Fruit fly (Drosophila melanogaster) whole organism, wandering third instar larva: ENCODE data around the gene CG43739.

Experiments
- Abd-B ChIP-seq: fragments of >200 bp; optimal IDR thresholded peaks from 2 replicates; lab custom pipeline; 2017; ENCODE audit warnings: missing biosample characterization, missing genetic modification characterization
- CG32264 ChIP-seq: fragments of 200-800 bp; sonication (Bioruptor generic); optimal IDR thresholded peaks from 2 replicates; lab custom pipeline; 2016; ENCODE audit warnings: missing biosample characterization, missing genetic modification characterization
- CG9705 ChIP-seq: fragments of 200-800 bp; sonication (Bioruptor generic); optimal IDR thresholded peaks from 2 replicates; lab custom pipeline; 2018; ENCODE audit warnings: missing biosample characterization, mild to moderate bottlenecking, missing genetic modification characterization
- CrebA ChIP-seq: fragments of 200-800 bp; sonication (Bioruptor generic); optimal IDR thresholded peaks from 2 replicates; lab custom pipeline; 2016; ENCODE audit warnings: missing biosample characterization, mild to moderate bottlenecking, missing genetic modification characterization, borderline replicate concordance
- Dfd ChIP-seq: fragments of >200 bp; optimal IDR thresholded peaks from 2 replicates; lab custom pipeline; 2017; ENCODE audit warnings: missing biosample characterization, missing genetic modification characterization
- Dif ChIP-seq: fragments of 200-275, 200-300 bp; sonication (Bioruptor generic); optimal IDR thresholded peaks from 2 replicates; lab custom pipeline; 2018; ENCODE audit warnings: missing biosample characterization, missing genetic modification characterization; ENCODE audit not compliant: partially characterized antibody
- GATAd ChIP-seq: sonication (Bioruptor generic); optimal IDR thresholded peaks from 2 replicates; lab custom pipeline; 2016; ENCODE audit warnings: missing biosample characterization, missing genetic modification characterization
- HLH106 ChIP-seq: fragments of 200-800 bp; optimal IDR thresholded peaks from 3 replicates; lab custom pipeline; 2019; ENCODE audit warnings: missing biosample characterization, mild to moderate bottlenecking, missing genetic modification characterization, moderate library complexity
- Hnf4 ChIP-seq: fragments of 200-800 bp; sonication (Bioruptor generic); optimal IDR thresholded peaks from 2 replicates; lab custom pipeline; 2016; ENCODE audit warnings: missing biosample characterization, mild to moderate bottlenecking, missing genetic modification characterization
- Hr78 ChIP-seq: fragments of >200 bp; optimal IDR thresholded peaks from 2 replicates; lab custom pipeline; 2017; ENCODE audit warnings: missing biosample characterization, missing genetic modification characterization
- Hr83 ChIP-seq: fragments of 200-300 bp; sonication (Bioruptor generic); optimal IDR thresholded peaks from 2 replicates; lab custom pipeline; 2016; ENCODE audit warnings: missing biosample characterization, mild to moderate bottlenecking, missing genetic modification characterization, moderate library complexity; ENCODE audit not compliant: poor library complexity, severe bottlenecking
- Jra ChIP-seq: sonication (Bioruptor generic); optimal IDR thresholded peaks from 2 replicates; lab custom pipeline; 2016; ENCODE audit warnings: missing biosample characterization, missing genetic modification characterization
- Mio ChIP-seq: sonication (Bioruptor generic); optimal IDR thresholded peaks from 2 replicates; lab custom pipeline; 2016; ENCODE audit warnings: missing biosample characterization, missing genetic modification characterization
- Myc ChIP-seq: fragments of >200 bp; optimal IDR thresholded peaks from 2 replicates; lab custom pipeline; 2017
- N ChIP-seq: fragments of >200 bp; optimal IDR thresholded peaks from 2 replicates; lab custom pipeline; 2018; ENCODE audit warnings: missing biosample characterization, missing external identifiers, missing genetic modification characterization
- OdsH ChIP-seq: fragments of 200-800 bp; sonication (Bioruptor generic); optimal IDR thresholded peaks from 2 replicates; lab custom pipeline; 2016; ENCODE audit warnings: missing biosample characterization, mild to moderate bottlenecking, missing genetic modification characterization
- Rel ChIP-seq, 2 experiments: fragments of 200-800 bp; sonication (Bioruptor generic) in 1 of 2; optimal IDR thresholded peaks; 2 replicates in 1 of 2; 3 replicates in 1 of 2; lab custom pipeline; 2016 to 2019; ENCODE audit warnings: mild to moderate bottlenecking in 2 of 2, missing biosample characterization in 2 of 2, missing genetic modification characterization in 2 of 2, moderate library complexity in 1 of 2
- Sp1 ChIP-seq: fragments of 200-800 bp; sonication (Bioruptor generic); optimal IDR thresholded peaks from 3 replicates; lab custom pipeline; 2019; ENCODE audit warnings: missing biosample characterization, mild to moderate bottlenecking, missing genetic modification characterization, moderate library complexity
- Vsx2 ChIP-seq: fragments of 200-300, 225-300 bp; sonication (Bioruptor generic); optimal IDR thresholded peaks from 2 replicates; lab custom pipeline; 2018; ENCODE audit warnings: missing biosample characterization, missing genetic modification characterization; ENCODE audit not compliant: partially characterized antibody
- br ChIP-seq: fragments of 200-800 bp; sonication (Bioruptor generic); optimal IDR thresholded peaks from 2 replicates; lab custom pipeline; 2016; ENCODE audit warnings: missing biosample characterization, missing genetic modification characterization
- brk ChIP-seq: fragments of 200-800 bp; sonication (Bioruptor generic); optimal IDR thresholded peaks from 2 replicates; lab custom pipeline; 2016; ENCODE audit warnings: missing biosample characterization, mild to moderate bottlenecking, missing genetic modification characterization
- dl ChIP-seq, 2 experiments: fragments of 175-275, 200-275 bp in 1 of 2; fragments of 200-275 bp in 1 of 2; sonication (Bioruptor generic); optimal IDR thresholded peaks; lab custom pipeline; 2018; ENCODE audit warnings: mild to moderate bottlenecking in 2 of 2, missing biosample characterization in 2 of 2, missing genetic modification characterization in 2 of 2, moderate library complexity in 2 of 2; ENCODE audit not compliant: partially characterized antibody in 2 of 2, insufficient read depth in 1 of 2
- dmrt93B ChIP-seq: fragments of 200-800 bp; sonication (Bioruptor generic); optimal IDR thresholded peaks from 2 replicates; lab custom pipeline; 2018; ENCODE audit warnings: missing biosample characterization, mild to moderate bottlenecking, missing genetic modification characterization
- dsf ChIP-seq: sonication (Bioruptor generic); optimal IDR thresholded peaks from 2 replicates; lab custom pipeline; 2016; ENCODE audit warnings: missing biosample characterization, missing genetic modification characterization, borderline replicate concordance
- ey ChIP-seq: fragments of 200-800 bp; sonication (Bioruptor generic); optimal IDR thresholded peaks from 2 replicates; lab custom pipeline; 2016; ENCODE audit warnings: missing biosample characterization, missing genetic modification characterization
- foxo ChIP-seq, 2 experiments: fragments of 200-800 bp; sonication (Bioruptor generic); optimal IDR thresholded peaks; 2 replicates in 1 of 2; 3 replicates in 1 of 2; lab custom pipeline; 2016 to 2017; ENCODE audit warnings: missing biosample characterization in 2 of 2, missing genetic modification characterization in 2 of 2
- fru ChIP-seq: fragments of 200-800 bp; sonication (Bioruptor generic); optimal IDR thresholded peaks from 3 replicates; lab custom pipeline; 2016; ENCODE audit warnings: missing biosample characterization, mild to moderate bottlenecking, missing genetic modification characterization
- h ChIP-seq: fragments of 200-800 bp; sonication (Bioruptor generic); optimal IDR thresholded peaks from 3 replicates; lab custom pipeline; 2016; ENCODE audit warnings: missing biosample characterization, mild to moderate bottlenecking, missing genetic modification characterization
- jim ChIP-seq: fragments of 175-275, 200-325 bp; sonication (Bioruptor generic); optimal IDR thresholded peaks from 2 replicates; lab custom pipeline; 2016; ENCODE audit warnings: missing biosample characterization, mild to moderate bottlenecking, missing genetic modification characterization
- lola ChIP-seq: fragments of >200 bp; optimal IDR thresholded peaks from 2 replicates; lab custom pipeline; 2017; ENCODE audit warnings: missing biosample characterization, missing genetic modification characterization
- pan ChIP-seq: fragments of >200 bp; optimal IDR thresholded peaks from 2 replicates; lab custom pipeline; 2017
- psq ChIP-seq: fragments of 200-800 bp; sonication (Bioruptor generic); optimal IDR thresholded peaks from 3 replicates; lab custom pipeline; 2017; ENCODE audit warnings: missing biosample characterization, mild to moderate bottlenecking, missing genetic modification characterization, moderate library complexity
- rgr ChIP-seq: fragments of 200-800 bp; sonication (Bioruptor generic); optimal IDR thresholded peaks from 3 replicates; lab custom pipeline; 2016; ENCODE audit warnings: missing biosample characterization, mild to moderate bottlenecking, missing genetic modification characterization
- sage ChIP-seq: fragments of 200-800 bp; sonication (Bioruptor generic); optimal IDR thresholded peaks from 2 replicates; lab custom pipeline; 2016; ENCODE audit warnings: missing biosample characterization, mild to moderate bottlenecking, missing genetic modification characterization
- sv ChIP-seq: fragments of 200-800 bp; sonication (Bioruptor generic); optimal IDR thresholded peaks from 3 replicates; lab custom pipeline; 2016; ENCODE audit warnings: missing biosample characterization, missing genetic modification characterization
- tai ChIP-seq: sonication (Bioruptor generic); optimal IDR thresholded peaks from 2 replicates; lab custom pipeline; 2016; ENCODE audit warnings: missing biosample characterization, missing genetic modification characterization
- usp ChIP-seq: fragments of >200 bp; optimal IDR thresholded peaks from 2 replicates; lab custom pipeline; 2017; ENCODE audit warnings: missing biosample characterization, missing genetic modification characterization
- woc ChIP-seq: sonication (Bioruptor generic); optimal IDR thresholded peaks from 2 replicates; lab custom pipeline; 2016; ENCODE audit warnings: missing biosample characterization, mild to moderate bottlenecking, missing genetic modification characterization

Gene CG43739

DNA sequence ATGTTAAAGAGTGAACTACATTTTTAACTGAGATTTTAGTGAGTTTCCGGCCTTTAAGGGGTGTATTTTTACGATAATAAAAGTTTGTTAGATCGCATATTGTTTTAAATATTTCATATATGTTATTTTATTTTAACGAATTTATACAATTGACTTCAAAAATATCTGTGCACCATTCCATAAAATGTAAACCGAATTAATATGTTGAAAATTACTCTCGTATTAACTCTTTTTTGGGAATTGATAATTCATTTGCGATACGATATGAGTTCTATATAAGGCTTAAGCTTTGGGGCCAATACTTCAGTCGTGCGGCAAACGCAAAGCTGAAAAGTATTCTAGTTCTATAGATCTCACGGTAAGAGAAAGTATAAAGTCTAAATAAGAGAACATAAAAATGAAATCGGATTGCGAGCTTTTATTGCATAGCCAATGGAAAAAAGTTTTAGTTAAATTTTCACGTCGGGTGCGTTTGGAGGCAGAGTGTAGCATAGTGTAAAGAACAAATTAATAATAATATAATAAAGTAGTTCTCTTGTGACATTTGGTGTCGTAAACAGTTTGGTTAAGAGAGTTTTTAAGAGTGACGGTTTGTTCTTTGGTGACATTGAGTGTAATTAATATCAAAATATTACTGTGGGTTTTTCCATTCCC lies 94.5 kb downstream of the CG43739 start:
- TF ChIP-seq Abd-B (GFP tag; lab: Kevin White, UChicago) = no peak
- no peak for TF ChIP-seq Dif (GFP tag; lab: Kevin White, UChicago)
- TF ChIP-seq Hnf4 (GFP tag; lab: Kevin White, UChicago) = no peak
- TF ChIP-seq, all 38 proteins: peak for 0

DNA sequence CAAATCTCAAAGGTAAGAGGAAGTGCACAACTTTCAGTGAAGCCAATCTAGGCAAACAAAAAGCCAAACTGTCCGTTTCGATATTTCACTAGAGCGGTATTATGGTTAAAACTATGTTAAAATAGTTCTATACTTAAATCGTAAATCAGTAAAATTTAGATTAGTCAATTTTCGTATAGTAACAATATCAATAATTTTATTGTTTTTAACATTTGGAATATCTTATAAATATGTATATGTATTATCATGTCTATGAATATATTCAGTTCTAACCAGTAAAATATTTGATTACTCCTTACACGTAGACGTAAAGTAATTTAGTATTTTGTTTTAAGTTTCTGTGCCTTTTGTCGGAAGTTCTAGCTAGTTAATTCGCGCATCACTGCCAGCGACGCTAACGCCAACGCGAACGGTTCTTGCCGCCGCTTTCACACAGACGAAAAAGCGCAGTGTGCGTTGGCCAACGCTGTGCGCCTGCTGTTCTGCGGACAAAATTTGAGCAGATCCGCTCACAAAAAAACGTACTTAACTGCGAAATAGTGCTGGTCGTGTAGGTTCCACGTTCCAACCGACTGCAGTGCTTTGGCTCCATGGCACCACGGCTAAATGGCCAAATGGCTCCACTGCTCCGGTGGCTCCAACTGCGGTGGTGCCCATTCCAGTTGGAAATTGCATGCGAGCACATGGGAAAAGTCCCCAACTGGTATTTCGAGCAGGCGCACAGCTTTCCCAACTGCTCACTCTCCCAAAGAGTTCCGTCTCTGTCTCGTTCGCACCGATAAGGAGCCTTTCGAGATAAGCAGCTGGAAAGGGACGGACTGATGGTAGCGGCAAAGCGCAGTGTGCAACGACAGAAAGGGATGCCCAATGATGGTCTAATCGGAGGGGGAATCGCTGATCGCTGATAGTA lies 95.3 kb downstream of the CG43739 start:
- peak; percentile 49 for TF ChIP-seq HLH106 (tag; lab: Kevin White, UChicago)
- no peak for TF ChIP-seq Abd-B (GFP tag; lab: Kevin White, UChicago)
- TF ChIP-seq tai = no peak
- no peak for TF ChIP-seq Mio (GFP tag; lab: Kevin White, UChicago)
- TF ChIP-seq psq (GFP tag; lab: Kevin White, UChicago) = peak; percentile 13
- peak; percentile 76 to 79 for TF ChIP-seq dl (GFP tag; optimal IDR thresholded peaks at IDR 0.05; lab: Kevin White, UChicago; ENCODE audit: insufficient read depth in 1 of 2, partially characterized antibody in 2 of 2)
- TF ChIP-seq CrebA (GFP tag; lab: Kevin White, UChicago) = peak; percentile 65
- TF ChIP-seq Rel (GFP tag; optimal IDR thresholded peaks at IDR 0.05; lab: Kevin White, UChicago) = peak; percentile 84
- peak; percentile 100 for TF ChIP-seq Rel (tag; optimal IDR thresholded peaks at IDR 0.05; lab: Kevin White, UChicago)
- TF ChIP-seq CG32264 (GFP tag; lab: Kevin White, UChicago) = no peak
- no peak for TF ChIP-seq OdsH (GFP tag; lab: Kevin White, UChicago)
- no peak for TF ChIP-seq N
- no peak for TF ChIP-seq Dfd (GFP tag; lab: Kevin White, UChicago)
- TF ChIP-seq rgr (GFP tag; lab: Kevin White, UChicago) = peak; percentile 33
- no peak for TF ChIP-seq lola
- no peak for TF ChIP-seq CG9705 (GFP tag; lab: Kevin White, UChicago)
- TF ChIP-seq h (GFP tag; lab: Kevin White, UChicago) = peak; percentile 68
- no peak for TF ChIP-seq sage (GFP tag; lab: Kevin White, UChicago)
- no peak for TF ChIP-seq ey (GFP tag; lab: Kevin White, UChicago)
- TF ChIP-seq Sp1 (GFP tag; lab: Kevin White, UChicago) = peak; percentile 13
- peak; percentile 91 for TF ChIP-seq Myc (lab: Kevin White, UChicago)
- peak; percentile 70 for TF ChIP-seq jim (GFP tag; lab: Kevin White, UChicago)
- no peak for TF ChIP-seq Hnf4 (GFP tag; lab: Kevin White, UChicago)
- no peak for TF ChIP-seq Jra (GFP tag; lab: Kevin White, UChicago)
- TF ChIP-seq usp = no peak
- peak; percentile 33 for TF ChIP-seq Hr83
- no peak for TF ChIP-seq sv (GFP tag; lab: Kevin White, UChicago)
- peak; percentile 74 for TF ChIP-seq Vsx2 (GFP tag; lab: Kevin White, UChicago)
- TF ChIP-seq foxo (GFP tag; optimal IDR thresholded peaks at IDR 0.05; lab: Kevin White, UChicago) = no peak
- no peak for TF ChIP-seq Hr78 (GFP tag; lab: Kevin White, UChicago)
- peak; percentile 6 for TF ChIP-seq brk (GFP tag; lab: Kevin White, UChicago)
- TF ChIP-seq dmrt93B (GFP tag; lab: Kevin White, UChicago) = no peak
- TF ChIP-seq fru (GFP tag; lab: Kevin White, UChicago) = peak; percentile 0
- peak; percentile 48 for TF ChIP-seq woc
- peak; percentile 92 for TF ChIP-seq GATAd (GFP tag; lab: Kevin White, UChicago)
- no peak for TF ChIP-seq dsf (GFP tag; lab: Kevin White, UChicago)
- TF ChIP-seq Dif (GFP tag; lab: Kevin White, UChicago) = peak; percentile 92
- TF ChIP-seq br (GFP tag; lab: Kevin White, UChicago) = peak; percentile 59
- no peak for TF ChIP-seq pan
